Fruit fly (Drosophila melanogaster): ENCODE measurements around the gene CG13622.
A peak's percentile ranks its signal among the peaks of the same experiment; 100 is the strongest.

Gene CG13622

DNA sequence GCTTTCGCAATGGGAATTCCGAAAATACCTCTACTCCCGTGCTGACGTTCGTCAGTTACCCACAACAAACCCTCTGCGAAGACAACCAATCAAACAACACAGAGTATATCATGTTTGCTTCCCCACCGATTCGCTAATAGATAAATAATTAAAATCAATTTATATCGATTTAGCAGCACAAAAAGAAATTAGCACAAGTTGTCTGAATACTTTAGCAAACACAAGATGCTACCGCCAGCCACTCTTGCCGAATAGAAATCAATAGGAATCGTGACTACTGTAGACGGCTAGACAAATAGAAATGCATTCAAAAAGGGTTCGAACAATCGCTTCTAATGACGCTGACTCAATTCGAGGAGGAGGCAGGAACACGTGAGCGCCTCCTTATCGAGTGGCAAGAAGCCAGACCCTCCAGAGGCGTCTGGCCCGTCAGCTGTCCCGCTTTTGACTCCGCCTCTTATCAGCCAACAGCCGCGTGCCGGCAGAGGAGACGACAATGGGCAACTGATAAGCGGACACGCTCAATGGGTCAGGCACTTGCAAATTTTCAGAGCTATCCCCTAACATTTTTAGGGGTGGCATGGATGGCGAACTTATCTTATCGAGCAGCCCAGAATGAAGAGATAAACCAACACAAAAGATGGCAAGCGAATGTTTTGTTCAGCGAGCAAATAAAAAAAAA is 44.9 kb upstream of the CG13622 start:
- TF ChIP-seq esn (GFP tag; optimal IDR thresholded peaks at IDR 0.05) (peak; percentile 9), CG7368 (GFP tag; optimal IDR thresholded peaks at IDR 0.05) (no peak), Met (GFP tag; optimal IDR thresholded peaks at IDR 0.05) (peak; percentile 3), dsx (GFP tag; optimal IDR thresholded peaks at IDR 0.05; ENCODE audit: poor library complexity, severe bottlenecking) (no peak), Sox14 (GFP tag; optimal IDR thresholded peaks at IDR 0.05) (peak; percentile 2), fd59A (GFP tag; optimal IDR thresholded peaks at IDR 0.05) (no peak), Eip78C (GFP tag) (peak; percentile 33), svp (GFP tag) (peak; percentile 94), vri (GFP tag; optimal IDR thresholded peaks at IDR 0.05) (peak; percentile 75), Eip93F (GFP tag; optimal IDR thresholded peaks at IDR 0.05) (peak; percentile 77)

DNA sequence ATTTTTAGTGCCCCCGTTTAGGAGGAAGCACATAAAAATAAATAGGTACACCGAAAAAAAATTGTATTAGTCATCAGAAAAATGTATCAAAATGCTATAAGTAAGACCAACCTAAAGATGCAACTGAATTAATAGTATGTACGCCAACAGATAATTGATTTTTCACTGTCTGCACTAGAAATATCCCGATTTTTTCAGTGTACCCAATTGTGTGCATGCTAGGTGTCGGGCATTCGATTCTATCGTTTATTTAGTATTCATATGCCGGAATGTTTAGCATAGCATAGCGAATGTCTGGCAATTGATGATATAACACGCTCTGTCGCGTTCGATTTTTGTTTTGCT is 43.9 kb upstream of the CG13622 start:
- TF ChIP-seq CG6163 (GFP tag; IDR thresholded peaks at IDR 0.05) (peak; percentile 84), Sox14 (GFP tag; optimal IDR thresholded peaks at IDR 0.05) (peak; percentile 55), Ets96B (tag; optimal IDR thresholded peaks at IDR 0.05) (peak; percentile 20), Blimp-1 (GFP tag; optimal IDR thresholded peaks at IDR 0.05) (no peak), svp (GFP tag) (peak; percentile 66), CG8119 (GFP tag; IDR thresholded peaks at IDR 0.05) (peak; percentile 75), CG6808 (GFP tag; optimal IDR thresholded peaks at IDR 0.05) (no peak), CG11902 (GFP tag; optimal IDR thresholded peaks at IDR 0.05) (peak; percentile 33), Sox102F (GFP tag; optimal IDR thresholded peaks at IDR 0.05) (no peak), CG16779 (tag; optimal IDR thresholded peaks at IDR 0.05) (no peak), Gug (GFP tag; IDR thresholded peaks at IDR 0.05) (peak; percentile 75), pdm3 (GFP tag; optimal IDR thresholded peaks at IDR 0.05) (peak; percentile 61), acj6 (GFP tag; optimal IDR thresholded peaks at IDR 0.05) (peak; percentile 61), CG10631 (GFP tag; optimal IDR thresholded peaks at IDR 0.05) (peak; percentile 37), CG8319 (GFP tag; optimal IDR thresholded peaks at IDR 0.05) (no peak), CG3032 (tag; optimal IDR thresholded peaks at IDR 0.05) (no peak), CG1621 (tag; optimal IDR thresholded peaks at IDR 0.05) (peak; percentile 14), Eip93F (GFP tag; optimal IDR thresholded peaks at IDR 0.05) (no peak), Smox (GFP tag; optimal IDR thresholded peaks at IDR 0.05) (peak; percentile 30), Ets21C (GFP tag; optimal IDR thresholded peaks at IDR 0.05) (peak; percentile 29), OdsH (GFP tag; optimal IDR thresholded peaks at IDR 0.05) (peak; percentile 60), CG15336 (GFP tag; IDR thresholded peaks at IDR 0.05) (peak; percentile 83), vri (GFP tag; optimal IDR thresholded peaks at IDR 0.05) (peak; percentile 56), CG34406 (GFP tag; optimal IDR thresholded peaks at IDR 0.05) (peak; percentile 48), Lpt (GFP tag; optimal IDR thresholded peaks at IDR 0.05) (peak; percentile 13), CG4318 (GFP tag; optimal IDR thresholded peaks at IDR 0.05) (peak; percentile 35), CG11762 (GFP tag; optimal IDR thresholded peaks at IDR 0.05; ENCODE audit: insufficient read depth) (peak; percentile 8), Eip78C (GFP tag) (peak; percentile 83), CG3919 (GFP tag; optimal IDR thresholded peaks at IDR 0.05) (peak; percentile 61), Hr38 (GFP tag; optimal IDR thresholded peaks at IDR 0.05) (no peak), dac (GFP tag; optimal IDR thresholded peaks at IDR 0.05) (peak; percentile 15), dsx (GFP tag; optimal IDR thresholded peaks at IDR 0.05; ENCODE audit: poor library complexity, severe bottlenecking) (no peak), Sox15 (GFP tag; optimal IDR thresholded peaks at IDR 0.05) (peak; percentile 34), eg (GFP tag; IDR thresholded peaks at IDR 0.05) (peak; percentile 89), CG8632 (GFP tag; optimal IDR thresholded peaks at IDR 0.05) (peak; percentile 49), CG11294 (GFP tag; IDR thresholded peaks at IDR 0.05) (peak; percentile 82), esn (GFP tag; optimal IDR thresholded peaks at IDR 0.05) (peak; percentile 62), ss (GFP tag; optimal IDR thresholded peaks at IDR 0.05) (no peak), CG6792 (GFP tag; optimal IDR thresholded peaks at IDR 0.05) (peak; percentile 45), Met (GFP tag; optimal IDR thresholded peaks at IDR 0.05) (peak; percentile 42), CG10669 (GFP tag; optimal IDR thresholded peaks at IDR 0.05) (no peak), CG31627 (GFP tag; optimal IDR thresholded peaks at IDR 0.05) (peak; percentile 66), lz (GFP tag; optimal IDR thresholded peaks at IDR 0.05) (peak; percentile 21), fd85E (GFP tag; optimal IDR thresholded peaks at IDR 0.05) (no peak), CG9139 (GFP tag; optimal IDR thresholded peaks at IDR 0.05) (no peak), Hr39 (GFP tag; optimal IDR thresholded peaks at IDR 0.05) (peak; percentile 67)
